Worm (Caenorhabditis elegans): ENCODE measurements around the gene acds-10.

DNA sequence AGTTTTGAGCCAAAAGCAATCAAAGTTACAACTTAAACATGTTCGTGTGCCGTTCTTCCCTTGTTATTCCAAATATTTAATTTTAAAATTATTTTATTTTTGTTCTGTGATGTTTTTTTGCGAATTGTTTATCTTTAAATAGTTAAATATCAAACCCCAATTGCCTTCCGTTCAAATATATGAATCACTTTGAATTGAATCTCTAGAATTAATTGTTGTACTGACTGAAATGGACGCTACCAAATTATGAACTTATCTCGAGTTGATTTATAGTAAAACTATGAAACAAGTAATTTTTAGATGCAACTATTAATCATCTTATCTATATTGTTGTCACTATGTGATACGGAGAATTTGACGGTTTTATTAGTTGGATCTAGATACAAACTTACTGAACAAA, 44.4 kb downstream of the acds-10 start, which contains the start of gene ZC250.2:
- TF ChIP-seq him-1 (tag; optimal IDR thresholded peaks at IDR 0.05) (no peak), dao-5 (tag; optimal IDR thresholded peaks at IDR 0.05) (no peak)

All from whole organism, L4/young adult.